Fruit fly (Drosophila melanogaster): ENCODE data around the gene CG1486.

CG1486 gene

DNA sequence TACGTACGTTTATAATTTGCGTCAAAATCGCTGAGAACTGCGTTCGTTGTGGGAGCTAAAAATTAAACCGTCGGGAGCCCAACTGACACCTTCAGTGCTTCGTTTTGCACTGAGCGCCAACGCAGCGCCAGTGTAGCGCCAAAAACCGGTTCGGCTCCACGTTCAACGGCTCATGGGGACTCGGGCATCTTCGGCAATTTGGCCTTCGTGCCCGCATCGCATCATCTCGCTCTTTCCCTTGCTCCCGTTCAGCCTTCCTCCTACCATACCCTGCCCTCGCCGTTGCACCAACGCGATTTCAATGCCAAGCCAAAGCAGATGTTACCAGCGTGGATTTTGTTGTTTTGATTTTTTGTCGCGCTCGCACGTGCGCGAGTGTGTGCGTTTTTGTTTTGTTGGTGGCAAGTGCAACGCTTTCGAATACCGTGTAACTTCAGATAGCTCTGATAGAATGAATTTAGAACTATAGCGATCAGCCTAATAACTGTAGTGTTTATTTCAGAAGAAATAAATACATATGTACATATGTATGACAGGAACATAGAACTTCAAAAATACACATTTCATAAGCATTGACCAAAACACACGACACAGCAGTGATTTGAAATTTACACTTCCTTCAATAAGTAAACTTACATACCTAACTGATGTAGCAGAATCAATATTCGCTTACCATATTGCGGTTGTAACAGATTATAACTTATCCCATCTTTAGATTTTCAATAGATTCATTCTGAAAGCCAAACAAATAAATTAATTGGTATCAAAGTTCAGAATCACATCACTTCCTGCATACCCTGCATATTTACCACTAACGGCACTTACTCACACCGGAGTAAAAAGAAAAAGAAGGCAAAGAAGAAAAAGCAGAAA, 42.6 kb upstream of the CG1486 start, which contains the start of gene Mnr (continued):
- TF ChIP-seq CG11902 (GFP tag; optimal IDR thresholded peaks at IDR 0.05) (peak; percentile 16), CG10631 (GFP tag; optimal IDR thresholded peaks at IDR 0.05) (peak; percentile 17), CG15336 (GFP tag; IDR thresholded peaks at IDR 0.05) (no peak; the same call in 1 of the 2 replicates), fd85E (GFP tag; optimal IDR thresholded peaks at IDR 0.05) (no peak), esn (GFP tag; optimal IDR thresholded peaks at IDR 0.05) (peak; percentile 46), CG11294 (GFP tag; IDR thresholded peaks at IDR 0.05) (no peak), CG4318 (GFP tag; optimal IDR thresholded peaks at IDR 0.05) (peak; percentile 30), CG7368 (GFP tag; optimal IDR thresholded peaks at IDR 0.05) (no peak), fd59A (GFP tag; optimal IDR thresholded peaks at IDR 0.05) (peak; percentile 12), CG6792 (GFP tag; optimal IDR thresholded peaks at IDR 0.05) (no peak), fkh (GFP tag; optimal IDR thresholded peaks at IDR 0.05) (peak; percentile 27), CG11762 (GFP tag; optimal IDR thresholded peaks at IDR 0.05; ENCODE audit: insufficient read depth) (peak; percentile 9), Eip93F (GFP tag; optimal IDR thresholded peaks at IDR 0.05) (no peak), CG34406 (GFP tag; optimal IDR thresholded peaks at IDR 0.05) (peak; percentile 47), cyc (GFP tag; optimal IDR thresholded peaks at IDR 0.05) (peak; percentile 37), CG8119 (GFP tag; IDR thresholded peaks at IDR 0.05) (no peak; the same call in 2 of the 3 replicates), CG3919 (GFP tag; optimal IDR thresholded peaks at IDR 0.05) (peak; percentile 15), acj6 (GFP tag; optimal IDR thresholded peaks at IDR 0.05) (peak; percentile 21)

DNA sequence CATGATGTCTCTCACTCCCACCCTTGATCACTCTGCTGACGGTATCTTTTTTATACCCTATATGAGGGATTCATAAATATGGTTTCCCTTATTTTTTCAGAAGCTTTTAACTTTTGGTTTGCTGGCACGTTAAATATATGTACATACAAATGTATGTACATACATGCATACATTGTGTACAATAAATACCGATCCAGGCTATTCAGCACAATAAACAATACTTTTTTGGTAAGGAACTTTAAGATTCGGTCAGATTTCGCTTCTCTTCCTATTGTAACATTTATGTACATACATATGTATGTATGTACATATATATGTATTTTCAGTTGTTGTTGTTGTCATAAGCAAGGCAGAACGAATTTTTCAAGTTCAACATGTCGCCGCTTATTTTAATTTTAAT, 41.8 kb upstream of the CG1486 start:
- TF ChIP-seq Hr4 (GFP tag; optimal IDR thresholded peaks at IDR 0.05) (no peak), fd59A (GFP tag; optimal IDR thresholded peaks at IDR 0.05) (no peak)

DNA sequence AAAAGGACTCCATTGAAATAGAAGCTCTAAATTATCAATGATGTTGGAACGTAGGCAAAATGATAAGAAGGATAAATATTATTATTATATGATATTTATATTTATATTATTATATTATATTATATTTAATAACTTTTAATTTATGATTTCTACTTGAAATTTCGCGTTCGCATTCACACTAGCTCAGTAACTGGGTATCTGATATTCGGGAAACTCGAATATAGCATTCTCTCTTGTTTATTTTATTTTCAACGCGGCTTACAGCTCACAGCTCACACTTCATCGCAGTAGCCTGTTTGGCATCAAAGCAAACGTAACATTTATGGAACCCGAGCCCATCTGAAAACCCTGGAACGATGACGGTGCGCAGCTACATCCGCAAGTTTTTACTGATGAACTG, 38.8 kb upstream of the CG1486 start, which contains the start of gene CG1494:
CG1494 (plus strand) TSS at position 301 of the 400 bp plus-strand sequence.
- no peak for TF ChIP-seq Eip93F (GFP tag; optimal IDR thresholded peaks at IDR 0.05)
- TF ChIP-seq CG34406 (GFP tag; optimal IDR thresholded peaks at IDR 0.05), result no peak
- TF ChIP-seq Sox102F (GFP tag; optimal IDR thresholded peaks at IDR 0.05), result no peak

DNA sequence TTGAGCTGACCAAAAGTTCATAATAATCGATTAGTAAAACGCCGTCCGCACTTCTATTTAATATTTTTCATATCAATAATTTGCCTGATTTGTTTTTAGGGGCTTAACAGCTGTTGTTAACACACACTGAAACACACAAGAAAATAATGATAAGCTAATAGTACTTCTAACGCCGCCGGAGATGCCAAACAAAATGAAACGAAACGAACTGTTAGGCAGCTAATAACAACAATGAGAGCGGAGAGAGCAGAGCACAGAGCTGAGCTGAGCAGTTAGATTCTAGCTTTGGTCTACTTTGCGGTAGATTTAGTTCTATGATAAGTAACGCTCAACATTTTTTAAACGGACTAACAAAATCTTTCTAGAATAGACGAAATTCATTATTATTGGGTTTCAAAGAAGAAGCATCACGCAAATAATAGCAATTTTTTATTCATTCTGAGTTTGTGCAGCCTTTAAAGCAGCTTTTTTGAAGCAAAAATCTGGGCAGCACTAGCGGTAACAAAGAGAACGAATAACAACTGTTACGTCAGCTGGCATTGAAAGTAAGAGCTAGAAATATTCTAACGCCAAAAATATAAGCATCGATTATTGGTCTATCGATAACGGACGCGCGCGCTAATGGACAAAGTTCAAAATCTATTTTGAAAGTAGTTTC, 17.2 kb upstream of the CG1486 start, which contains the start of gene Abca3:
Abca3 (minus strand) TSS at position 181 of the 658 bp plus-strand sequence.
- TF ChIP-seq Eip93F (GFP tag; optimal IDR thresholded peaks at IDR 0.05) (no peak), Hr39 (GFP tag; optimal IDR thresholded peaks at IDR 0.05) (peak; percentile 7), CG6854 (GFP tag; optimal IDR thresholded peaks at IDR 0.05) (no peak), net (GFP tag; optimal IDR thresholded peaks at IDR 0.05) (no peak), Sox14 (GFP tag; optimal IDR thresholded peaks at IDR 0.05) (peak; percentile 39), CG6808 (GFP tag; optimal IDR thresholded peaks at IDR 0.05) (no peak), CG15336 (GFP tag; IDR thresholded peaks at IDR 0.05) (0 out of 2 replicates have a peak, but pooled peaks have one; percentile 17), eg (GFP tag; IDR thresholded peaks at IDR 0.05) (peak; percentile 50; the same call in 1 of the 3 replicates), spab (GFP tag; optimal IDR thresholded peaks at IDR 0.05) (no peak), Eip78C (GFP tag) (peak; percentile 43), vri (GFP tag; optimal IDR thresholded peaks at IDR 0.05) (peak; percentile 93), svp (GFP tag) (peak; percentile 56), CG8119 (GFP tag; IDR thresholded peaks at IDR 0.05) (peak; percentile 60), Hr4 (GFP tag; optimal IDR thresholded peaks at IDR 0.05) (peak; percentile 6), CG11902 (GFP tag; optimal IDR thresholded peaks at IDR 0.05) (no peak), fkh (GFP tag; optimal IDR thresholded peaks at IDR 0.05) (peak; percentile 55), CG6276 (GFP tag; optimal IDR thresholded peaks at IDR 0.05) (no peak), salr (GFP tag; optimal IDR thresholded peaks at IDR 0.05) (peak in 1 of 2 experiments; percentile 23), Ets21C (GFP tag; optimal IDR thresholded peaks at IDR 0.05) (no peak)

Data from whole organism, prepupa.